Fruit fly (Drosophila melanogaster): ENCODE data around the gene Gale.

- TF ChIP-seq fd59A (GFP tag; optimal IDR thresholded peaks at IDR 0.05), result no peak
- TF ChIP-seq CG6163 (GFP tag; IDR thresholded peaks at IDR 0.05), result no peak
- TF ChIP-seq CG3032 (tag; optimal IDR thresholded peaks at IDR 0.05), result no peak
- no peak for TF ChIP-seq CG6276 (GFP tag; optimal IDR thresholded peaks at IDR 0.05)
- no peak for TF ChIP-seq CG10631 (GFP tag; optimal IDR thresholded peaks at IDR 0.05)
- no peak for TF ChIP-seq esn (GFP tag; optimal IDR thresholded peaks at IDR 0.05)
- no peak for TF ChIP-seq Eip78C (GFP tag)
- no peak for TF ChIP-seq lz (GFP tag; optimal IDR thresholded peaks at IDR 0.05)
- no peak for TF ChIP-seq Ets21C (GFP tag; optimal IDR thresholded peaks at IDR 0.05)
- TF ChIP-seq CG7368 (GFP tag; optimal IDR thresholded peaks at IDR 0.05), result no peak
Observed at dm6 chr3L:645426-646036, 2.8 kb upstream of the Gale start.

Measured in whole organism, prepupa.